Fruit fly (Drosophila melanogaster) Kc167 (cell line): ENCODE measurements around the gene RnpS1.

Experiments
- Myc ChIP-seq: fragments of >200 bp; optimal IDR thresholded peaks from 2 replicates; lab custom pipeline; 2017; ENCODE audit warnings: missing external identifiers
- Sin3A ChIP-seq: fragments of >200 bp; optimal IDR thresholded peaks from 2 replicates; lab custom pipeline; 2018; ENCODE audit warnings: missing external identifiers
- h ChIP-seq: fragments of >200 bp; optimal IDR thresholded peaks from 3 replicates; lab custom pipeline; 2018; ENCODE audit warnings: missing external identifiers
- psq ChIP-seq: fragments of >200 bp; optimal IDR thresholded peaks from 2 replicates; lab custom pipeline; 2017; ENCODE audit warnings: missing external identifiers

DNA sequence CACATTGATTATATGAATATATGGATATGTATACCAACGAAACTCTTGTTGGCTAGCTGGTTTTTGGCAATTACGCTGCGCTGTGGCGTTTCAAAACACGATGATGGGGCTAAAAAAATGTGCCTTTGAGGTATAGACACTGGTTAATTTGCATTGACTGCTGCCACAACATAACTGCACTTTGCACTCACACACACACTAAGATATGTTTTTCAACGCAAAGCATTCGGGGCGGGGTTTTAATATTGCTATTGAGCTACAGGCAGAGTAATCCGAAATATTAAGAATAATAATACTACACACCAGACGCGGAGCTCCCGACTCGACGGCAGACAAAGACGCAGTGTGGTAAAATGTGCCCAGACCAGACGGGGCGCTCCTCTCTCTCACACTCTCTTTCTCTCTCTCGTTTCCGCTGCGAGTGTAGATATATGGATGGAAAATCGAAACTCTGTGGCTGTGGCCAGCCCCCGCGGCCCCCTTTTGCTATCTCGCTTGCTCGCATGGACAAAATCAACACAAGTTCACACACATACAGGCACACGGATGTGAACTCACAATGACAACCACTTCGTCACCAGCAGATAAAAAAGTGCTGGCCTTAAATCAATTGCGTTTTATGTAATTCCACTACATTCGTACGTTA lies 698 bp upstream of the RnpS1 start:
- no peak for TF ChIP-seq h (lab: Kevin White, UChicago)
- no peak for TF ChIP-seq psq (lab: Kevin White, UChicago)
- no peak for TF ChIP-seq Sin3A (lab: Kevin White, UChicago)
- no peak for TF ChIP-seq Myc
